Fruit fly (Drosophila melanogaster): ENCODE measurements around the gene CG12517.

CG12517 gene

dm6 chr2L:10842326-10842725, 27.6 kb upstream of the CG12517 start, which contains the start of gene CG6700 (continued):
- TF ChIP-seq CG8765 (GFP tag; IDR thresholded peaks at IDR 0.05) (no peak), otp (GFP tag; IDR thresholded peaks at IDR 0.05) (no peak), CG13287 (GFP tag; IDR thresholded peaks at IDR 0.05; ENCODE audit: partially characterized antibody) (peak; percentile 45), D (optimal IDR thresholded peaks at IDR 0.05) (peak; percentile 41), D (GFP tag; optimal IDR thresholded peaks at IDR 0.05) (no peak), sr (GFP tag; IDR thresholded peaks at IDR 0.05) (no peak), Dbx (GFP tag; IDR thresholded peaks at IDR 0.05) (no peak), sug (tag; optimal IDR thresholded peaks at IDR 0.05) (no peak), jumu (GFP tag; optimal IDR thresholded peaks at IDR 0.05) (no peak), CG10654 (GFP tag; optimal IDR thresholded peaks at IDR 0.05) (no peak), ind (GFP tag; optimal IDR thresholded peaks at IDR 0.05) (no peak), CG7987 (GFP tag; optimal IDR thresholded peaks at IDR 0.05) (no peak), tup (GFP tag; optimal IDR thresholded peaks at IDR 0.05) (no peak), dysf (GFP tag; IDR thresholded peaks at IDR 0.05) (no peak), CG8281 (tag; optimal IDR thresholded peaks at IDR 0.05) (no peak), Ets97D (GFP tag; optimal IDR thresholded peaks at IDR 0.05) (peak; percentile 17), salm (tag; optimal IDR thresholded peaks at IDR 0.05) (no peak), CG4707 (GFP tag; optimal IDR thresholded peaks at IDR 0.05) (no peak), insv (GFP tag; optimal IDR thresholded peaks at IDR 0.05) (peak in 1 of 2 experiments; percentile 9), nmo (GFP tag; optimal IDR thresholded peaks at IDR 0.05) (no peak), CG34422 (GFP tag; IDR thresholded peaks at IDR 0.05) (peak; percentile 50; the same call in 1 of the 3 replicates), Sry-δ (GFP tag; optimal IDR thresholded peaks at IDR 0.05) (peak; percentile 33), tna (GFP tag; IDR thresholded peaks at IDR 0.05; ENCODE audit: partially characterized antibody) (0 out of 2 replicates have a peak, but pooled peaks have one; percentile 30), Dref (GFP tag; IDR thresholded peaks at IDR 0.05) (peak; percentile 59), CG30020 (tag; optimal IDR thresholded peaks at IDR 0.05) (peak; percentile 67), Med (GFP tag) (peak; percentile 71), CG3407 (GFP tag; optimal IDR thresholded peaks at IDR 0.05) (no peak), al (GFP tag; IDR thresholded peaks at IDR 0.05) (no peak), lola (GFP tag; optimal IDR thresholded peaks at IDR 0.05) (no peak), B-H1 (GFP tag; IDR thresholded peaks at IDR 0.05) (no peak), CG2678 (tag; optimal IDR thresholded peaks at IDR 0.05) (no peak), mam (GFP tag; optimal IDR thresholded peaks at IDR 0.05) (no peak), crol (GFP tag; IDR thresholded peaks at IDR 0.05) (no peak), CG9797 (GFP tag; optimal IDR thresholded peaks at IDR 0.05) (peak; percentile 75), emc (GFP tag; optimal IDR thresholded peaks at IDR 0.05) (no peak), MESR4 (GFP tag; optimal IDR thresholded peaks at IDR 0.05) (peak; percentile 98), peb (GFP tag; IDR thresholded peaks at IDR 0.05) (no peak), sisA (GFP tag; IDR thresholded peaks at IDR 0.05) (no peak), CG4617 (GFP tag; optimal IDR thresholded peaks at IDR 0.05; ENCODE audit: borderline replicate concordance) (peak; percentile 69), CG3995 (GFP tag; optimal IDR thresholded peaks at IDR 0.05) (peak; percentile 20), Scr (GFP tag; IDR thresholded peaks at IDR 0.05; ENCODE audit: partially characterized antibody) (peak; percentile 40), CG9215 (GFP tag; IDR thresholded peaks at IDR 0.05) (no peak), CG13624 (GFP tag; optimal IDR thresholded peaks at IDR 0.05) (peak; percentile 28), scrt (GFP tag; optimal IDR thresholded peaks at IDR 0.05) (peak; percentile 21), grau (tag; optimal IDR thresholded peaks at IDR 0.05) (no peak), CG30431 (GFP tag; optimal IDR thresholded peaks at IDR 0.05) (no peak), CG15601 (tag; optimal IDR thresholded peaks at IDR 0.05) (no peak), kay (GFP tag; optimal IDR thresholded peaks at IDR 0.05) (peak; percentile 63), CG1233 (GFP tag; optimal IDR thresholded peaks at IDR 0.05) (no peak), CG5953 (GFP tag; IDR thresholded peaks at IDR 0.05) (no peak), psq (GFP tag; optimal IDR thresholded peaks at IDR 0.05) (peak; percentile 11), CG17829 (tag; optimal IDR thresholded peaks at IDR 0.05) (peak; percentile 9)

Data from whole organism, embryonic.